Fruit fly (Drosophila melanogaster) whole organism, embryonic: ENCODE data around the gene Mob3.
A peak's percentile ranks its signal among the peaks of the same experiment; 100 is the strongest.

ENCODE experiments used
- Atf-2 ChIP-seq: fragments of 200-800 bp; sonication (Bioruptor generic); optimal IDR thresholded peaks from 2 replicates; lab custom pipeline; 2016; ENCODE audit warnings: missing biosample characterization, missing genetic modification characterization
- CG10147 ChIP-seq: fragments of 200-800 bp; sonication (Bioruptor generic); optimal IDR thresholded peaks from 2 replicates; lab custom pipeline; 2019; ENCODE audit warnings: missing biosample characterization, mild to moderate bottlenecking, missing genetic modification characterization, moderate library complexity
- CG10209 ChIP-seq: fragments of 200-800 bp; sonication (Bioruptor generic); optimal IDR thresholded peaks from 3 replicates; lab custom pipeline; 2017; ENCODE audit warnings: missing biosample characterization, mild to moderate bottlenecking, missing genetic modification characterization, missing genetic modification reagents
- CG10366 ChIP-seq: fragments of 200-800 bp; sonication (Bioruptor generic); IDR thresholded peaks from 2 replicates; pipeline ENCODE4 v1.3.6; 2022; ENCODE audit warnings: missing biosample characterization, missing genetic modification characterization
- CG11247 ChIP-seq: fragments of 200-800 bp; sonication (Bioruptor generic); IDR thresholded peaks from 2 replicates; pipeline ENCODE4 v1.3.6; 2022; ENCODE audit warnings: missing biosample characterization, missing genetic modification characterization
- CG13894 ChIP-seq: fragments of 200-800 bp; sonication (Bioruptor generic); optimal IDR thresholded peaks from 3 replicates; lab custom pipeline; 2018; ENCODE audit warnings: missing biosample characterization, mild to moderate bottlenecking, missing genetic modification characterization, moderate library complexity
- CG14014 ChIP-seq: fragments of 200-800 bp; sonication (Bioruptor generic); IDR thresholded peaks from 2 replicates; pipeline ENCODE4 v1.3.6; 2022; ENCODE audit warnings: missing biosample characterization, missing genetic modification characterization
- CG16815 ChIP-seq: fragments of 200-800 bp; sonication (Bioruptor generic); optimal IDR thresholded peaks from 3 replicates; lab custom pipeline; 2017; ENCODE audit warnings: missing biosample characterization, mild to moderate bottlenecking, missing genetic modification characterization
- CG16863 ChIP-seq: fragments of 200-800 bp; sonication (Bioruptor generic); optimal IDR thresholded peaks from 3 replicates; lab custom pipeline; 2016; ENCODE audit warnings: missing biosample characterization, missing genetic modification characterization
- CG17328 ChIP-seq: fragments of 200-800 bp; sonication (Bioruptor generic); IDR thresholded peaks from 2 replicates; pipeline ENCODE4 v1.3.6; 2022; ENCODE audit warnings: missing biosample characterization, missing genetic modification characterization
- CG18262 ChIP-seq: fragments of 200-800 bp; optimal IDR thresholded peaks from 3 replicates; lab custom pipeline; 2019; ENCODE audit warnings: missing biosample characterization, mild to moderate bottlenecking, missing genetic modification characterization, moderate library complexity
- CG2120 ChIP-seq: fragments of 200-800 bp; sonication (Bioruptor generic); optimal IDR thresholded peaks from 3 replicates; lab custom pipeline; 2016; ENCODE audit warnings: missing biosample characterization, missing genetic modification characterization
- CG2129 ChIP-seq: fragments of 200-800 bp; sonication (Bioruptor generic); IDR thresholded peaks from 2 replicates; pipeline ENCODE4 v1.3.6; 2022; ENCODE audit warnings: missing biosample characterization, missing genetic modification characterization; ENCODE audit not compliant: partially characterized antibody
- CG33213 ChIP-seq: fragments of 200-800 bp; sonication (Bioruptor generic); optimal IDR thresholded peaks from 3 replicates; lab custom pipeline; 2016; ENCODE audit warnings: missing biosample characterization, missing genetic modification characterization
- CG34224 ChIP-seq: fragments of 200-800 bp; sonication (Bioruptor generic); IDR thresholded peaks from 3 replicates; pipeline ENCODE4 v1.3.6; 2022; ENCODE audit warnings: missing biosample characterization, missing genetic modification characterization; ENCODE audit not compliant: partially characterized antibody
- CG4617 ChIP-seq: fragments of 200-800 bp; sonication (Bioruptor generic); optimal IDR thresholded peaks from 3 replicates; lab custom pipeline; 2016; ENCODE audit warnings: missing biosample characterization, missing genetic modification characterization, borderline replicate concordance
- CG5245 ChIP-seq: fragments of 200-800 bp; sonication (Bioruptor generic); optimal IDR thresholded peaks from 3 replicates; lab custom pipeline; 2016; ENCODE audit warnings: missing biosample characterization, missing genetic modification characterization
- CG6791 ChIP-seq: fragments of 200-800 bp; sonication (Bioruptor generic); IDR thresholded peaks from 3 replicates; pipeline ENCODE4 v1.3.6; 2022; ENCODE audit warnings: missing biosample characterization, missing genetic modification characterization; ENCODE audit not compliant: partially characterized antibody
- CG8281 ChIP-seq: fragments of 200-800 bp; sonication (Bioruptor generic); optimal IDR thresholded peaks from 2 replicates; lab custom pipeline; 2018; ENCODE audit warnings: missing biosample characterization, mild to moderate bottlenecking, missing genetic modification characterization, moderate library complexity
- CTCF ChIP-seq: fragments of 200-800 bp; sonication (Bioruptor generic); optimal IDR thresholded peaks from 2 replicates; lab custom pipeline; 2017; ENCODE audit warnings: missing biosample characterization, mild to moderate bottlenecking, missing genetic modification characterization, moderate library complexity
- Dll ChIP-seq: fragments of 200-800 bp; sonication (Bioruptor generic); IDR thresholded peaks from 4 replicates; pipeline ENCODE4 v1.3.6; 2022; ENCODE audit warnings: missing biosample characterization, missing genetic modification characterization; ENCODE audit not compliant: partially characterized antibody
- Dref ChIP-seq: fragments of 200-800 bp; sonication (Bioruptor generic); IDR thresholded peaks from 2 replicates; pipeline ENCODE4 v1.3.6; 2022; ENCODE audit warnings: missing biosample characterization, missing genetic modification characterization
- E2f2 ChIP-seq: fragments of 200-800 bp; sonication (Bioruptor generic); IDR thresholded peaks from 2 replicates; pipeline ENCODE4 v1.3.6; 2022; ENCODE audit warnings: missing biosample characterization, missing genetic modification characterization
- Fer1 ChIP-seq: fragments of 200-800 bp; sonication (Bioruptor generic); optimal IDR thresholded peaks from 2 replicates; lab custom pipeline; 2017; ENCODE audit warnings: missing biosample characterization, mild to moderate bottlenecking, missing genetic modification characterization
- HLH4C ChIP-seq: fragments of 200-800 bp; sonication (Bioruptor generic); IDR thresholded peaks from 3 replicates; pipeline ENCODE4 v1.3.6; 2022; ENCODE audit warnings: missing biosample characterization, missing genetic modification characterization; ENCODE audit not compliant: partially characterized antibody
- Hey ChIP-seq: fragments of 200-800 bp; sonication (Bioruptor generic); optimal IDR thresholded peaks from 3 replicates; lab custom pipeline; 2018; ENCODE audit warnings: missing biosample characterization, mild to moderate bottlenecking, missing genetic modification characterization
- Meics ChIP-seq: fragments of 200-800 bp; sonication (Bioruptor generic); optimal IDR thresholded peaks from 2 replicates; lab custom pipeline; 2017; ENCODE audit warnings: missing biosample characterization, mild to moderate bottlenecking, missing genetic modification characterization
- Myb ChIP-seq: fragments of 200-800 bp; sonication (Bioruptor generic); optimal IDR thresholded peaks from 2 replicates; lab custom pipeline; 2016; ENCODE audit warnings: missing biosample characterization, missing genetic modification characterization
- NFAT ChIP-seq: fragments of 200-800 bp; sonication (Bioruptor generic); IDR thresholded peaks from 2 replicates; pipeline ENCODE4 v1.3.6; 2022; ENCODE audit warnings: missing biosample characterization, missing genetic modification characterization
- NK7.1 ChIP-seq: fragments of 200-800 bp; sonication (Bioruptor generic); optimal IDR thresholded peaks from 3 replicates; lab custom pipeline; 2016; ENCODE audit warnings: missing biosample characterization, missing genetic modification characterization
- PHDP ChIP-seq: fragments of 200-800 bp; sonication (Bioruptor generic); optimal IDR thresholded peaks from 3 replicates; lab custom pipeline; 2018; ENCODE audit warnings: missing biosample characterization, mild to moderate bottlenecking, missing genetic modification characterization, moderate library complexity
- Scr ChIP-seq: fragments of 200-800 bp; sonication (Bioruptor generic); IDR thresholded peaks from 2 replicates; pipeline ENCODE4 v1.3.6; 2022; ENCODE audit warnings: missing biosample characterization, missing genetic modification characterization; ENCODE audit not compliant: partially characterized antibody
- Stat92E ChIP-seq, 3 experiments: fragments of >200 bp in 2 of 3; fragments of 200-800 bp in 1 of 3; sonication (Bioruptor generic) in 1 of 3; optimal IDR thresholded peaks; 2 replicates each; lab custom pipeline; 2017 to 2019; ENCODE audit warnings: missing biosample characterization in 3 of 3, missing genetic modification characterization in 3 of 3, mild to moderate bottlenecking in 1 of 3, moderate library complexity in 1 of 3
- bbx ChIP-seq: fragments of 200-800 bp; sonication (Bioruptor generic); IDR thresholded peaks from 2 replicates; pipeline ENCODE4 v1.3.6; 2022; ENCODE audit warnings: missing biosample characterization, missing genetic modification characterization; ENCODE audit not compliant: partially characterized antibody
- cas ChIP-seq: fragments of 200-800 bp; sonication (Bioruptor generic); IDR thresholded peaks from 2 replicates; pipeline ENCODE4 v1.3.6; 2022; ENCODE audit warnings: missing biosample characterization, missing genetic modification characterization
- ci ChIP-seq: fragments of 200-800 bp; sonication (Bioruptor generic); IDR thresholded peaks from 3 replicates; pipeline ENCODE4 v1.3.6; 2022; ENCODE audit warnings: missing biosample characterization, missing genetic modification characterization
- dm ChIP-seq: fragments of 200-800 bp; sonication (Bioruptor generic); optimal IDR thresholded peaks from 3 replicates; lab custom pipeline; 2016; ENCODE audit warnings: missing biosample characterization, missing genetic modification characterization
- dysf ChIP-seq: fragments of 200-800 bp; sonication (Bioruptor generic); IDR thresholded peaks from 3 replicates; pipeline ENCODE4 v1.3.6; 2022; ENCODE audit warnings: missing biosample characterization, missing genetic modification characterization
- gcm ChIP-seq: fragments of 200-800 bp; sonication (Bioruptor generic); optimal IDR thresholded peaks from 2 replicates; lab custom pipeline; 2019; ENCODE audit warnings: missing biosample characterization, mild to moderate bottlenecking, missing genetic modification characterization, moderate library complexity
- ham ChIP-seq: fragments of 200-800 bp; sonication (Bioruptor generic); IDR thresholded peaks from 2 replicates; pipeline ENCODE4 v1.3.6; 2022; ENCODE audit warnings: missing biosample characterization, missing genetic modification characterization
- ind ChIP-seq: fragments of 200-800 bp; sonication (Bioruptor generic); optimal IDR thresholded peaks from 3 replicates; lab custom pipeline; 2016; ENCODE audit warnings: missing biosample characterization, missing genetic modification characterization
- jigr1 ChIP-seq: fragments of 200-800 bp; sonication (Bioruptor generic); IDR thresholded peaks from 3 replicates; pipeline ENCODE4 v1.3.6; 2022; ENCODE audit warnings: missing biosample characterization, missing genetic modification characterization
- lbe ChIP-seq: fragments of 200-800 bp; sonication (Bioruptor generic); optimal IDR thresholded peaks from 2 replicates; lab custom pipeline; 2016; ENCODE audit warnings: missing biosample characterization, mild to moderate bottlenecking, missing genetic modification characterization
- luna ChIP-seq: fragments of 200-800 bp; sonication (Bioruptor generic); optimal IDR thresholded peaks from 2 replicates; lab custom pipeline; 2016; ENCODE audit warnings: missing biosample characterization, missing genetic modification characterization
- rib ChIP-seq: fragments of 200-800 bp; sonication (Bioruptor generic); IDR thresholded peaks from 2 replicates; pipeline ENCODE4 v1.3.6; 2022; ENCODE audit warnings: missing biosample characterization, missing genetic modification characterization
- row ChIP-seq: fragments of 200-800 bp; sonication (Bioruptor generic); IDR thresholded peaks from 3 replicates; pipeline ENCODE4 v1.3.6; 2022; ENCODE audit warnings: missing biosample characterization, missing genetic modification characterization
- schlank ChIP-seq: fragments of 200-800 bp; sonication (Bioruptor generic); optimal IDR thresholded peaks from 2 replicates; lab custom pipeline; 2018; ENCODE audit warnings: missing biosample characterization, mild to moderate bottlenecking, missing genetic modification characterization
- sr ChIP-seq: fragments of 200-800 bp; sonication (Bioruptor generic); IDR thresholded peaks from 3 replicates; pipeline ENCODE4 v1.3.6; 2022; ENCODE audit warnings: missing biosample characterization, missing genetic modification characterization
- sug ChIP-seq: fragments of 200-800 bp; optimal IDR thresholded peaks from 2 replicates; lab custom pipeline; 2019; ENCODE audit warnings: missing biosample characterization, mild to moderate bottlenecking, missing genetic modification characterization, moderate library complexity
- trem ChIP-seq: fragments of 200-800 bp; optimal IDR thresholded peaks from 3 replicates; lab custom pipeline; 2019; ENCODE audit warnings: missing biosample characterization, mild to moderate bottlenecking, missing genetic modification characterization, moderate library complexity
- unc-4 ChIP-seq: fragments of 200-800 bp; sonication (Bioruptor generic); IDR thresholded peaks from 2 replicates; pipeline ENCODE4 v1.3.6; 2022; ENCODE audit warnings: missing biosample characterization, missing genetic modification characterization; ENCODE audit not compliant: partially characterized antibody
- zen ChIP-seq: fragments of 200-800 bp; sonication (Bioruptor generic); optimal IDR thresholded peaks from 3 replicates; lab custom pipeline; 2018; ENCODE audit warnings: missing biosample characterization, mild to moderate bottlenecking, missing genetic modification characterization, moderate library complexity
- zfh2 ChIP-seq: fragments of 200-800 bp; sonication (Bioruptor generic); optimal IDR thresholded peaks from 2 replicates; lab custom pipeline; 2016; ENCODE audit warnings: missing biosample characterization, missing genetic modification characterization

Mob3 gene

DNA sequence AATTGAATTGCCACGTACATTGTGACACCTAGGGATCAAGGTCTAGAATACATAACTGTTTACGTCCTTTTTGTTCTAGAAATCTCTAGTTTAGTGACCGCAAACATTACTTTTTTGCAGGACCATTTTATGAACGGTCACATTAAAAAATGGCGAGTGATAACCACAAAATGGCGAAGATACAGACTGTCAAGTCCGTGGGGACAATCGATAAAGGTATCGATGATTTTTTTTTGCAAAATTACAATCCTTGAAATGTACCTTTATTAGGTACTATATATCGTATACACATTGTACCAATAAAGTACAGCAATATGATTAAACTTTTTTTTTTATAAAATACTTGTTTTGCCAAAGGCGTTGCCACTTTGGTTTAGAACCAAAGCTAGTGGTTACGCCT lies 34.7 kb upstream of the Mob3 start (continued):
- no peak for TF ChIP-seq NFAT (GFP tag; lab: Robert Waterston, UW)
- TF ChIP-seq Fer1 (GFP tag; lab: Kevin White, UChicago), result no peak
- TF ChIP-seq schlank (tag; lab: Kevin White, UChicago), result no peak
- no peak for TF ChIP-seq CG17328 (GFP tag; lab: Robert Waterston, UW)
- 0 out of 2 replicates have a peak, but pooled peaks have one; percentile 26 for TF ChIP-seq CG2129 (GFP tag; lab: Robert Waterston, UW)
- TF ChIP-seq zen (tag; lab: Kevin White, UChicago), result no peak
- TF ChIP-seq CG10209 (GFP tag; lab: Kevin White, UChicago), result no peak
- peak; percentile 60; the same call in 1 of the 2 replicates for TF ChIP-seq unc-4
- TF ChIP-seq CG13894 (tag; lab: Kevin White, UChicago), result no peak
- TF ChIP-seq sr (GFP tag; lab: Robert Waterston, UW), result no peak
- peak; percentile 36; the same call in 2 of the 3 replicates for TF ChIP-seq row (GFP tag; lab: Robert Waterston, UW)
- TF ChIP-seq HLH4C (GFP tag; lab: Robert Waterston, UW), result peak; percentile 47; the same call in 1 of the 3 replicates
- no peak for TF ChIP-seq lbe (GFP tag; lab: Kevin White, UChicago)
- peak; percentile 60; the same call in 2 of the 3 replicates for TF ChIP-seq CG6791 (GFP tag; lab: Robert Waterston, UW)
- no peak for TF ChIP-seq ci
- no peak for TF ChIP-seq Meics
- no peak for TF ChIP-seq ham
- no peak for TF ChIP-seq CG14014 (GFP tag; lab: Robert Waterston, UW)
- TF ChIP-seq Scr, result peak; percentile 64
- TF ChIP-seq Atf-2 (GFP tag; lab: Kevin White, UChicago), result no peak
- TF ChIP-seq CG10147 (GFP tag; lab: Kevin White, UChicago), result no peak
- TF ChIP-seq dm, result no peak
- no peak for TF ChIP-seq NK7.1
- no peak for TF ChIP-seq ind (GFP tag; lab: Kevin White, UChicago)
- peak; percentile 44 for TF ChIP-seq CG34224 (GFP tag; lab: Robert Waterston, UW)
- no peak for TF ChIP-seq CG8281 (tag; lab: Kevin White, UChicago)
- TF ChIP-seq Dref (GFP tag; lab: Robert Waterston, UW), result peak; percentile 55
- no peak for TF ChIP-seq CG4617 (GFP tag; lab: Kevin White, UChicago)
- TF ChIP-seq zfh2 (GFP tag; lab: Kevin White, UChicago), result no peak
- TF ChIP-seq dysf (GFP tag; lab: Robert Waterston, UW), result no peak
- no peak for TF ChIP-seq gcm (GFP tag; lab: Kevin White, UChicago)
- TF ChIP-seq luna (GFP tag; lab: Kevin White, UChicago), result no peak
- no peak for TF ChIP-seq CG11247 (GFP tag; lab: Robert Waterston, UW)
- TF ChIP-seq bbx, result no peak; the same call in 1 of the 2 replicates
- peak; percentile 54; the same call in 3 of the 4 replicates for TF ChIP-seq Dll (GFP tag; lab: Robert Waterston, UW)
- TF ChIP-seq Hey, result no peak
- TF ChIP-seq CG2120 (GFP tag; lab: Kevin White, UChicago), result no peak
- no peak for TF ChIP-seq rib (GFP tag; lab: Robert Waterston, UW)
- no peak for TF ChIP-seq CG16815 (GFP tag; lab: Kevin White, UChicago)
- no peak for TF ChIP-seq jigr1 (GFP tag; lab: Robert Waterston, UW)
- TF ChIP-seq CTCF (GFP tag; lab: Kevin White, UChicago), result no peak

- TF ChIP-seq Stat92E (GFP tag; optimal IDR thresholded peaks at IDR 0.05; lab: Kevin White, UChicago) (no peak), Myb (GFP tag; lab: Kevin White, UChicago) (no peak), CG33213 (GFP tag; lab: Kevin White, UChicago) (no peak), CG5245 (GFP tag; lab: Kevin White, UChicago) (peak; percentile 5), sug (tag; lab: Kevin White, UChicago) (no peak), CG16863 (no peak), E2f2 (GFP tag; lab: Robert Waterston, UW) (peak; percentile 21; the same call in 1 of the 2 replicates), CG18262 (tag; lab: Kevin White, UChicago) (peak; percentile 11), trem (no peak), cas (GFP tag; lab: Robert Waterston, UW) (no peak), CG10366 (no peak), PHDP (tag; lab: Kevin White, UChicago) (peak; percentile 47)
These were observed 34.0 kb upstream of the Mob3 start for dm6 chr2L:10231092-10231494.
